Fruit fly (Drosophila melanogaster) whole organism, prepupa: ENCODE results near the gene Reg-2.

Experiments used
- CG6163 ChIP-seq: fragments of 200-800 bp; sonication (Bioruptor generic); IDR thresholded peaks from 3 replicates; pipeline ENCODE4 v1.3.6; 2022; ENCODE audit warnings: missing biosample characterization, missing genetic modification characterization
- CG6276 ChIP-seq: fragments of 200-800 bp; sonication (Bioruptor generic); optimal IDR thresholded peaks from 2 replicates; lab custom pipeline; 2017; ENCODE audit warnings: missing biosample characterization, mild to moderate bottlenecking, missing genetic modification characterization
- Eip78C ChIP-seq: fragments of 200-800 bp; sonication (Bioruptor generic); peaks from one replicate; lab custom pipeline; 2016; ENCODE audit warnings: missing biosample characterization, missing genetic modification characterization
- Ets21C ChIP-seq: fragments of 200-800 bp; sonication (Bioruptor generic); optimal IDR thresholded peaks from 3 replicates; lab custom pipeline; 2016; ENCODE audit warnings: missing biosample characterization, missing genetic modification characterization
- esn ChIP-seq: fragments of 200-800 bp; sonication (Bioruptor generic); optimal IDR thresholded peaks from 2 replicates; lab custom pipeline; 2016; ENCODE audit warnings: missing biosample characterization, mild to moderate bottlenecking, missing genetic modification characterization, moderate library complexity
- fkh ChIP-seq: fragments of 200-800 bp; sonication (Bioruptor generic); optimal IDR thresholded peaks from 3 replicates; lab custom pipeline; 2017; ENCODE audit warnings: missing biosample characterization, mild to moderate bottlenecking, missing genetic modification characterization, moderate library complexity

The Reg-2 gene

DNA sequence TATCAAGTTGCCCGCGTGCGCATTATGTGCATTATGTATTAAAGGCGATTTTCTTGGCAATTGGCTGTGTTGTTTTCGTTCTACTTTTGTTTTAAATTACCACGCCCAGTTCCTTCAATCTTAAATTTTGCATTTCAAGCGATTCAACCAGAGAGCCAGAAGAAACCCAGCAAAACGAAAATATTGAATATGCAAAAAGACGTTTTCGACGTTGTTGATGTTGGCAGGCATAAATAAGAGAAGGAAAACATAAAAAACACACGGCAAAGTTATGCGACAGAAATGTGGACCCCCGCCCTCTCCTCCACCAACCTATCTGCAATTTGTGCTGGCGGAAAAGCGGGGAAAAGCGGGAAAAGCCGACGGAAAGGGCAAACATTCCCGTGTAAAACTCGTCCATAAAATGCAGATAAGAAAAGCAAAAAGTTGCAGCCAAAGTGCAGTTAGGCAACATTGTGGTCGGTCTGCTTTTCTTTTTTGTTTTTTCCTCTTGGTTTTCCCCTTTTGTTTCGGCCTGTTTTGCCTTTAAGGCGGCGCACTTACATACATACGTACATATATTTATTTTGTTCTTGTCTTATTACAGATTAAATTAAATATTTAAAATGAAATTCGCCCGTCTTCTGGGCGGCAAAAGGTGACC, 50.4 kb downstream of the Reg-2 start (continued):
- TF ChIP-seq esn = no peak
- TF ChIP-seq, all 60 proteins: peak for 7

DNA sequence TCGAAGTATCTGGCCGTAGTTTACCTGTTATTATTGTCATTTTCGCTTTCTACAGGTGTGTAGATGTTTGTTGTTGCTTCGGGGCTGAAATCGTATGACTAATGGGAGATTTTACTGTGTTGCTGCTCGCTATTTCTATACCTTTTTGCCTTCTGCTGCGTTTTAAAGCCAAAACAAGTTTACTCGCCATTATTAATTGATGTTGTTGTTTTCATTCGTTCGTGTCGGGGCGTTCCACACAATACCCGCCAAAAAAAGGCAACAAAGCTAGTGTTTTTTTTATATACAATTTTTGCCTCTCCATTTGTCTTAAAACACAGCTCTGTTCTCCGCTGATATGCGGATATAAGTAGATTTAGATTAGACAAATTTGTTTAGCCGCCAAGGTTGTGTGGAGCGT, 51.0 kb downstream of the Reg-2 start:
- no peak for TF ChIP-seq Eip78C
- peak; percentile 24 for TF ChIP-seq fkh (GFP tag; lab: Kevin White, UChicago)
- no peak for TF ChIP-seq CG6163
- no peak for TF ChIP-seq Ets21C (GFP tag; lab: Kevin White, UChicago)
- TF ChIP-seq CG6276 (GFP tag; lab: Kevin White, UChicago) = no peak
